Worm (Caenorhabditis elegans): ENCODE results near the gene R06B10.7.

DNA sequence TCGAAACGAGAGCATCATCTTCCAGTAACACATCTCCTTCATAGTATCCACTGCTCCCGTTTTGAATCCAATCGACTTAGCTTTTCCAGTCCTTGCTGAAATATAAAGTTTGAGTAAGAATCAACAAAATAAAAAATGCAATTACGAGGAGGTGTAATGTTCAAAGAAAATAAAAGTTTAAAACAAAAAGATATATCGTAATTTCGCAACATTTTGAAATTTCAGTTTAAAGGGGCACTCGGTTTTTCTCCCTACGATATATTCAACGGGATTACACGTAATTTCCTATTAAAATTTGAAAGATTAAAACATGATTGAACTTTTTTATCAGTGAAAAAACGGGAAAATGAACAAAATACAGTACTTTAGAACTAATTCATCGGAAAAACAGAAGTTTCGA, 14.9 kb upstream of the R06B10.7 start, which contains the start of gene Y34F4.3:
- TF ChIP-seq lsy-2 (tag; optimal IDR thresholded peaks at IDR 0.05) (no peak), ceh-43 (GFP tag; optimal IDR thresholded peaks at IDR 0.05) (no peak), elt-3 (tag; optimal IDR thresholded peaks at IDR 0.05) (no peak), nhr-237 (tag; optimal IDR thresholded peaks at IDR 0.05) (no peak), ztf-11 (tag; optimal IDR thresholded peaks at IDR 0.05) (no peak), mab-5 (tag; optimal IDR thresholded peaks at IDR 0.05) (no peak), unc-62 (GFP tag; optimal IDR thresholded peaks at IDR 0.05) (no peak), elt-1 (tag; optimal IDR thresholded peaks at IDR 0.05; ENCODE audit: borderline replicate concordance, insufficient read depth) (no peak), nhr-12 (tag; optimal IDR thresholded peaks at IDR 0.05) (no peak), unc-120 (tag; optimal IDR thresholded peaks at IDR 0.05; ENCODE audit: poor library complexity, severe bottlenecking) (no peak), blmp-1 (tag; optimal IDR thresholded peaks at IDR 0.05) (no peak), unc-39 (tag; optimal IDR thresholded peaks at IDR 0.05) (no peak)

All from whole organism, mixed stage, embryonic.